Fruit fly (Drosophila melanogaster) whole organism, adult: ENCODE measurements around the gene lectin-30A.

Experiments used
- CG14711 ChIP-seq: fragments of 200-800 bp; sonication (Bioruptor generic); optimal IDR thresholded peaks from 2 replicates; lab custom pipeline; 2018; ENCODE audit warnings: missing biosample characterization, mild to moderate bottlenecking, missing genetic modification characterization, moderate library complexity
- CG1620 ChIP-seq: fragments of 200-800 bp; sonication (Bioruptor generic); optimal IDR thresholded peaks from 2 replicates; lab custom pipeline; 2016; ENCODE audit warnings: missing biosample characterization, missing genetic modification characterization
- CG5204 ChIP-seq: fragments of 200-800 bp; sonication (Bioruptor generic); optimal IDR thresholded peaks from 2 replicates; lab custom pipeline; 2016; ENCODE audit warnings: missing biosample characterization, missing genetic modification characterization
- CG7101 ChIP-seq: fragments of 200-800 bp; sonication (Bioruptor generic); optimal IDR thresholded peaks from 2 replicates; lab custom pipeline; 2018; ENCODE audit warnings: missing biosample characterization, mild to moderate bottlenecking, missing genetic modification characterization, moderate library complexity
- Crg-1 ChIP-seq: fragments of 200-800 bp; sonication (Bioruptor generic); optimal IDR thresholded peaks from 2 replicates; lab custom pipeline; 2016; ENCODE audit warnings: missing biosample characterization, missing genetic modification characterization
- bab1 ChIP-seq: fragments of 200-800 bp; sonication (Bioruptor generic); optimal IDR thresholded peaks from 3 replicates; lab custom pipeline; 2019; ENCODE audit warnings: missing biosample characterization, mild to moderate bottlenecking, missing genetic modification characterization, moderate library complexity
- cic ChIP-seq: fragments of 200-800 bp; sonication (Bioruptor generic); optimal IDR thresholded peaks from 2 replicates; lab custom pipeline; 2017; ENCODE audit warnings: missing biosample characterization, mild to moderate bottlenecking, missing genetic modification characterization, moderate library complexity
- cnc ChIP-seq, 2 experiments: fragments of >200 bp; optimal IDR thresholded peaks; 2 replicates each; lab custom pipeline; 2017
- kay ChIP-seq: fragments of 200-800 bp; sonication (Bioruptor generic); peaks from one replicate; lab custom pipeline; 2016; ENCODE audit warnings: missing biosample characterization, missing genetic modification characterization, borderline replicate concordance

- TF ChIP-seq CG1620 (GFP tag; lab: Kevin White, UChicago) (no peak), CG14711 (tag; lab: Kevin White, UChicago) (no peak), Crg-1 (no peak), cnc (optimal IDR thresholded peaks at IDR 0.05; lab: Kevin White, UChicago) (no peak), cic (GFP tag; lab: Kevin White, UChicago) (no peak), CG7101 (no peak), bab1 (no peak), kay (GFP tag; lab: Kevin White, UChicago) (no peak), CG5204 (GFP tag; lab: Kevin White, UChicago) (no peak)
Measured at dm6 chr2L:9234104-9234503, 20.6 kb downstream of the lectin-30A start.
